Worm (Caenorhabditis elegans) whole organism, late embryonic: Measurements from ENCODE around the gene tmc-1.

Experiments used
- ceh-19 ChIP-seq: fragments of 200-800 bp; sonication (Bioruptor generic); optimal IDR thresholded peaks from 2 replicates; lab custom pipeline; 2018; ENCODE audit warnings: mild to moderate bottlenecking, missing genetic modification characterization, missing compliant biosample characterization
- ref-2 ChIP-seq: sonication (generic microtip); optimal IDR thresholded peaks from 2 replicates; lab custom pipeline; 2016; ENCODE audit warnings: missing genetic modification characterization, missing compliant biosample characterization
- sox-2 ChIP-seq: fragments of 200-800 bp; sonication (Bioruptor generic); IDR thresholded peaks from 2 replicates; pipeline ENCODE4 v1.3.6; 2022; ENCODE audit warnings: missing genetic modification reagents, missing genetic modification characterization, missing compliant biosample characterization
- tbx-2 ChIP-seq: sonication (generic microtip); optimal IDR thresholded peaks from 2 replicates; lab custom pipeline; 2016; ENCODE audit warnings: missing genetic modification characterization, missing compliant biosample characterization

ce11 chrX:1115207-1115606, 46.8 kb upstream of the tmc-1 start:
- TF ChIP-seq tbx-2 (tag; lab: Kevin White, UChicago): no peak
- TF ChIP-seq sox-2: no peak
- TF ChIP-seq ref-2 (tag; lab: Kevin White, UChicago): no peak
- no peak for TF ChIP-seq ceh-19 (GFP tag; lab: Kevin White, UChicago)
